Worm (Caenorhabditis elegans): ENCODE measurements around the gene chst-1.
A peak's percentile ranks its signal among the peaks of the same experiment; 100 is the strongest.

chst-1 gene

ce11 chrII:8062334-8062791 lies 44.4 kb downstream of the chst-1 start, which contains the start of gene ufd-2 (continued):
- no peak for TF ChIP-seq mxl-1 (tag; optimal IDR thresholded peaks at IDR 0.05)
- peak; percentile 94 for TF ChIP-seq mcd-1 (GFP tag; IDR thresholded peaks at IDR 0.05)
- no peak for TF ChIP-seq let-526 (GFP tag; IDR thresholded peaks at IDR 0.05)
- TF ChIP-seq B0261.1 (tag; optimal IDR thresholded peaks at IDR 0.05), result no peak
- peak; percentile 80 for TF ChIP-seq ztf-18 (tag; optimal IDR thresholded peaks at IDR 0.05)
- no peak for TF ChIP-seq F10E7.11 (tag; optimal IDR thresholded peaks at IDR 0.05)
- TF ChIP-seq unc-130 (GFP tag; optimal IDR thresholded peaks at IDR 0.05), result no peak
- TF ChIP-seq chd-7 (tag; optimal IDR thresholded peaks at IDR 0.05), result no peak
- no peak for TF ChIP-seq nfyb-1 (GFP tag; IDR thresholded peaks at IDR 0.05)
- TF ChIP-seq Y79H2A.3 (GFP tag; conservative IDR thresholded peaks at IDR 0.05), result no peak
- no peak for TF ChIP-seq hrde-1 (tag; optimal IDR thresholded peaks at IDR 0.05; ENCODE audit: borderline replicate concordance)
- no peak for TF ChIP-seq ceh-40 (GFP tag; IDR thresholded peaks at IDR 0.05)
- TF ChIP-seq him-1 (tag; optimal IDR thresholded peaks at IDR 0.05), result no peak
- peak; percentile 87 for TF ChIP-seq F23B12.7 (tag; optimal IDR thresholded peaks at IDR 0.05; ENCODE audit: insufficient read depth)
- TF ChIP-seq xnd-1 (tag; optimal IDR thresholded peaks at IDR 0.05), result peak; percentile 22
- TF ChIP-seq K12H6.12 (tag; optimal IDR thresholded peaks at IDR 0.05), result peak; percentile 46
- TF ChIP-seq F37B4.10 (GFP tag; IDR thresholded peaks at IDR 0.05), result no peak
- TF ChIP-seq bed-1 (GFP tag; IDR thresholded peaks at IDR 0.05), result no peak
- TF ChIP-seq F49E8.2 (tag; optimal IDR thresholded peaks at IDR 0.05; ENCODE audit: insufficient read depth), result no peak
- no peak for TF ChIP-seq gei-17 (GFP tag; optimal IDR thresholded peaks at IDR 0.05)
- no peak for TF ChIP-seq F57C9.4 (tag; optimal IDR thresholded peaks at IDR 0.05)
- TF ChIP-seq Y95B8A.8 (GFP tag; IDR thresholded peaks at IDR 0.05), result no peak
- TF ChIP-seq lin-26 (GFP tag; IDR thresholded peaks at IDR 0.05), result peak; percentile 68; the same call in 1 of the 2 replicates
- TF ChIP-seq lin-54 (GFP tag; optimal IDR thresholded peaks at IDR 0.05), result no peak
- TF ChIP-seq lsl-1 (GFP tag; optimal IDR thresholded peaks at IDR 0.05), result peak; percentile 64
- no peak for TF ChIP-seq hlh-12 (tag; optimal IDR thresholded peaks at IDR 0.05)
- no peak for TF ChIP-seq ztf-3 (GFP tag; optimal IDR thresholded peaks at IDR 0.05)
- no peak for TF ChIP-seq T07F8.4 (tag; optimal IDR thresholded peaks at IDR 0.05)
- TF ChIP-seq nfya-2 (GFP tag; IDR thresholded peaks at IDR 0.05), result no peak
- no peak for TF ChIP-seq ekl-4 (GFP tag; IDR thresholded peaks at IDR 0.05)
- no peak for TF ChIP-seq nfya-1 (tag; optimal IDR thresholded peaks at IDR 0.05; ENCODE audit: borderline replicate concordance, insufficient read depth)
- no peak for TF ChIP-seq Y67H2A.10 (GFP tag; conservative IDR thresholded peaks at IDR 0.05)
- no peak for TF ChIP-seq atf-7 (tag; optimal IDR thresholded peaks at IDR 0.05)
- no peak for TF ChIP-seq dox-1 (GFP tag; IDR thresholded peaks at IDR 0.05)
- TF ChIP-seq F33H1.4 (GFP tag; IDR thresholded peaks at IDR 0.05), result no peak; the same call in 1 of the 2 replicates
- 0 out of 2 replicates have a peak, but pooled peaks have one; percentile 64 for TF ChIP-seq rcor-1 (GFP tag; IDR thresholded peaks at IDR 0.05)
- peak; percentile 82 for TF ChIP-seq attf-5 (GFP tag; optimal IDR thresholded peaks at IDR 0.05)
- TF ChIP-seq ztf-25 (GFP tag; IDR thresholded peaks at IDR 0.05), result no peak
- peak; percentile 48 for TF ChIP-seq dpl-1 (GFP tag; optimal IDR thresholded peaks at IDR 0.05)
- no peak for TF ChIP-seq snpc-4 (GFP tag; optimal IDR thresholded peaks at IDR 0.05)
- TF ChIP-seq snpc-4 (tag; optimal IDR thresholded peaks at IDR 0.05), result peak in 2 of 4 experiments; percentile 22 to 25
- TF ChIP-seq ceh-79 (tag; optimal IDR thresholded peaks at IDR 0.05), result no peak
- no peak for TF ChIP-seq mes-4 (tag; optimal IDR thresholded peaks at IDR 0.05)
- TF ChIP-seq zfh-2 (GFP tag; conservative IDR thresholded peaks at IDR 0.05), result no peak
- TF ChIP-seq Y53F4B.3 (GFP tag; IDR thresholded peaks at IDR 0.05), result no peak
- TF ChIP-seq ZK185.1 (tag; optimal IDR thresholded peaks at IDR 0.05; ENCODE audit: poor library complexity, severe bottlenecking), result peak; percentile 23
- no peak for TF ChIP-seq repo-1 (tag; optimal IDR thresholded peaks at IDR 0.05)
- TF ChIP-seq ztf-26 (tag; optimal IDR thresholded peaks at IDR 0.05), result no peak
- peak; percentile 77 for TF ChIP-seq D2030.7 (GFP tag; IDR thresholded peaks at IDR 0.05)

All from whole organism, young adult.